Worm (Caenorhabditis elegans): Measurements from ENCODE around the gene npr-16.

- TF ChIP-seq ama-1 (optimal IDR thresholded peaks at IDR 0.05), result no peak
- TF ChIP-seq ama-1 (GFP tag; optimal IDR thresholded peaks at IDR 0.05), result no peak
- TF ChIP-seq snpc-4 (GFP tag; optimal IDR thresholded peaks at IDR 0.05), result no peak
- TF ChIP-seq snpc-4 (tag; optimal IDR thresholded peaks at IDR 0.05), result no peak
- TF ChIP-seq lsy-27 (tag; optimal IDR thresholded peaks at IDR 0.05; ENCODE audit: borderline replicate concordance, insufficient read depth), result no peak
- TF ChIP-seq T26A5.8 (tag; optimal IDR thresholded peaks at IDR 0.05), result no peak
- TF ChIP-seq attf-3 (GFP tag; conservative IDR thresholded peaks at IDR 0.05), result no peak
- TF ChIP-seq B0019.2 (GFP tag; conservative IDR thresholded peaks at IDR 0.05), result no peak
- TF ChIP-seq C17E4.6 (GFP tag; IDR thresholded peaks at IDR 0.05), result no peak
- TF ChIP-seq rec-8 (tag; optimal IDR thresholded peaks at IDR 0.05), result no peak
- TF ChIP-seq die-1 (tag; optimal IDR thresholded peaks at IDR 0.05), result no peak
- no peak for TF ChIP-seq B0035.1 (tag; optimal IDR thresholded peaks at IDR 0.05)
- no peak for TF ChIP-seq ccch-3 (GFP tag; optimal IDR thresholded peaks at IDR 0.05)
- TF ChIP-seq dpff-1 (tag; optimal IDR thresholded peaks at IDR 0.05), result no peak
- TF ChIP-seq F55B11.4 (tag; optimal IDR thresholded peaks at IDR 0.05; ENCODE audit: borderline replicate concordance, insufficient read depth), result no peak
- no peak for TF ChIP-seq bed-1 (GFP tag; IDR thresholded peaks at IDR 0.05)
These were observed 46.4 kb upstream of the npr-16 start for ce11 chrX:3472226-3472625.

All from whole organism, young adult.